Worm (Caenorhabditis elegans) whole organism, early embryonic: ENCODE results near the gene F58B4.5.

Source experiments
- B0310.2 ChIP-seq: sonication (generic microtip); optimal IDR thresholded peaks from 2 replicates; lab custom pipeline; 2016; ENCODE audit warnings: mild to moderate bottlenecking, missing genetic modification characterization, missing compliant biosample characterization
- F13C5.2 ChIP-seq: sonication (generic microtip); optimal IDR thresholded peaks from 2 replicates; lab custom pipeline; 2017; ENCODE audit warnings: mild to moderate bottlenecking, missing genetic modification characterization, inconsistent platforms, missing compliant biosample characterization
- aly-1 ChIP-seq: sonication (generic microtip); optimal IDR thresholded peaks from 2 replicates; lab custom pipeline; 2016; ENCODE audit warnings: missing genetic modification characterization, missing compliant biosample characterization
- ama-1 ChIP-seq: fragments of 150-350 bp; optimal IDR thresholded peaks from 2 replicates; lab custom pipeline; 2014
- ceh-13 ChIP-seq: fragments of 200-800 bp; sonication (Bioruptor generic); optimal IDR thresholded peaks from 2 replicates; lab custom pipeline; 2018; ENCODE audit warnings: mild to moderate bottlenecking, missing genetic modification characterization, missing compliant biosample characterization
- ceh-36 ChIP-seq: sonication (generic microtip); optimal IDR thresholded peaks from 2 replicates; lab custom pipeline; 2016; ENCODE audit warnings: missing genetic modification characterization, inconsistent platforms, missing compliant biosample characterization
- flt-1 ChIP-seq: fragments of 200-800 bp; sonication (Bioruptor generic); IDR thresholded peaks from 2 replicates; pipeline ENCODE4 v1.3.6; 2022; ENCODE audit warnings: missing genetic modification characterization, missing compliant biosample characterization
- hnd-1 ChIP-seq: sonication (generic microtip); optimal IDR thresholded peaks from 2 replicates; lab custom pipeline; 2016; ENCODE audit warnings: missing genetic modification characterization, missing compliant biosample characterization
- scrt-1 ChIP-seq: fragments of 200-800 bp; sonication (Bioruptor generic); IDR thresholded peaks from 2 replicates; pipeline ENCODE4 v1.3.6; 2022; ENCODE audit warnings: missing genetic modification characterization, missing compliant biosample characterization
- tbx-11 ChIP-seq: fragments of 200-800 bp; sonication (Bioruptor generic); IDR thresholded peaks from 2 replicates; pipeline ENCODE4 v1.3.6; 2022; ENCODE audit warnings: missing genetic modification characterization, missing compliant biosample characterization
- tbx-37 ChIP-seq: fragments of 200-800 bp; sonication (Bioruptor generic); conservative IDR thresholded peaks from 2 replicates; pipeline ENCODE4 v1.3.6; 2022; ENCODE audit warnings: missing genetic modification reagents, missing genetic modification characterization, missing compliant biosample characterization

DNA sequence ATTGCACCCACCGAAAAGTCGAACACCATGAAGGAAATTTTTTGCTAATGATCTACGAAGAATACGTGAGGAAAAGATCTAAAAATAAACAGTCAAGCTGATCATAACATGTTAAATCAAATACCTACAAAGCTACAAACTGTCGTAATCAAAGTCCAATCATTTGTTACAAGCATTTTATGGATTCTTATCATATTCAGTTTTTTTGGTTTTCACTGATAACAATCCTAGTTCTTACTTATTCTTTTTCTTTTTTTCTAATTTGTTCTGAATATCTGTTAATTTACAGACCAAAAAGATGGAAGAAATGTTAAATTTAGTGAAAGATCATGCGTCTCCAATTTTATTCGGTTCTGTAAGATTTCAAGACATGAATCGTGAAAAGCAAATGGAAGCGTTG lies 22.3 kb downstream of the F58B4.5 start, which contains the start of gene F17C11.6:
- TF ChIP-seq ama-1 = no peak
- TF ChIP-seq tbx-11 (GFP tag; lab: Robert Waterston, UW) = no peak
- no peak for TF ChIP-seq tbx-37 (GFP tag; lab: Robert Waterston, UW)
- no peak for TF ChIP-seq flt-1 (GFP tag; lab: Robert Waterston, UW)
- no peak for TF ChIP-seq ceh-36 (tag; lab: Kevin White, UChicago)
- TF ChIP-seq F13C5.2 (tag; lab: Kevin White, UChicago) = no peak
- no peak for TF ChIP-seq aly-1
- TF ChIP-seq B0310.2 (tag; lab: Kevin White, UChicago) = no peak
- TF ChIP-seq hnd-1 (tag; lab: Kevin White, UChicago) = no peak
- no peak for TF ChIP-seq scrt-1 (GFP tag; lab: Robert Waterston, UW)
- TF ChIP-seq ceh-13 (GFP tag; lab: Kevin White, UChicago) = no peak
